Fruit fly (Drosophila melanogaster) whole organism, wandering third instar larva: ENCODE measurements around the gene Ugt35B1.

Experiments
- CrebA ChIP-seq: fragments of 200-800 bp; sonication (Bioruptor generic); optimal IDR thresholded peaks from 2 replicates; lab custom pipeline; 2016; ENCODE audit warnings: missing biosample characterization, mild to moderate bottlenecking, missing genetic modification characterization, borderline replicate concordance
- Vsx2 ChIP-seq: fragments of 200-300, 225-300 bp; sonication (Bioruptor generic); optimal IDR thresholded peaks from 2 replicates; lab custom pipeline; 2018; ENCODE audit warnings: missing biosample characterization, missing genetic modification characterization; ENCODE audit not compliant: partially characterized antibody
- fru ChIP-seq: fragments of 200-800 bp; sonication (Bioruptor generic); optimal IDR thresholded peaks from 3 replicates; lab custom pipeline; 2016; ENCODE audit warnings: missing biosample characterization, mild to moderate bottlenecking, missing genetic modification characterization
- pan ChIP-seq: fragments of >200 bp; optimal IDR thresholded peaks from 2 replicates; lab custom pipeline; 2017
- psq ChIP-seq: fragments of 200-800 bp; sonication (Bioruptor generic); optimal IDR thresholded peaks from 3 replicates; lab custom pipeline; 2017; ENCODE audit warnings: missing biosample characterization, mild to moderate bottlenecking, missing genetic modification characterization, moderate library complexity

DNA sequence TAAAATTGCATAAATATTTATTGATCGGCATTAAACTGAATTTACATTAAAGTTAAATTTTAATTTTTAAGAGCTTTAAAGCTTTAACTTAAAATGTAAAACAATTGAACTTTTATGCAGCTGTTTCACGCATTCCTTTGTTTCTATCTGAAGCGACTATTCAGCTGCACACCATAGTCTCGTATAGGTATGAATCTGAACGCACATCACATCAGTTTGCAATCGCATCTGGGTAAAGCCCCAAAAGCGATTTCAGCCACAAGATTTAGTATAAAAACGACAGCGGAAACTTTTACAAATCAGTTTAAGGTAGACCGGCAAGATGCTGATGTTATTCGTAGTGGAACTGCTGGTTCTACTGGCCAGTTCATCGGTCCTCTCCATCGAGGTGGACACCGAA is 9.1 kb downstream of the Ugt35B1 start, which contains the start of gene CG4757:
- TF ChIP-seq pan = no peak
- TF ChIP-seq CrebA (GFP tag; lab: Kevin White, UChicago) = no peak
- no peak for TF ChIP-seq psq (GFP tag; lab: Kevin White, UChicago)
- TF ChIP-seq Vsx2 (GFP tag; lab: Kevin White, UChicago) = no peak
- TF ChIP-seq fru = no peak
